Fruit fly (Drosophila melanogaster): ENCODE data around the gene Uro.

dm6 chr2L:7790081-7790447, 10.2 kb downstream of the Uro start:
- TF ChIP-seq CG8478 (optimal IDR thresholded peaks at IDR 0.05) (no peak), CTCF (optimal IDR thresholded peaks at IDR 0.05) (no peak)

Measured in S2 (cell line).